Worm (Caenorhabditis elegans): ENCODE results near the gene orc-4.

- TF ChIP-seq ama-1 (optimal IDR thresholded peaks at IDR 0.05) (no peak), B0310.2 (tag; optimal IDR thresholded peaks at IDR 0.05) (no peak), pes-1 (GFP tag; IDR thresholded peaks at IDR 0.05) (no peak), tbx-37 (GFP tag; conservative IDR thresholded peaks at IDR 0.05) (no peak), hnd-1 (tag; optimal IDR thresholded peaks at IDR 0.05) (no peak)
These were observed 30.8 kb upstream of the orc-4 start, which contains the start of gene mrpl-22 for ce11 chrIII:10615166-10615565.

Data from whole organism, early embryonic.